Worm (Caenorhabditis elegans): ENCODE measurements around the gene str-149.

- no peak for TF ChIP-seq zfh-2 (GFP tag; conservative IDR thresholded peaks at IDR 0.05)
- no peak for TF ChIP-seq him-1 (tag; optimal IDR thresholded peaks at IDR 0.05)
- TF ChIP-seq nhr-90 (tag; optimal IDR thresholded peaks at IDR 0.05), result no peak
- TF ChIP-seq lsy-27 (tag; optimal IDR thresholded peaks at IDR 0.05; ENCODE audit: borderline replicate concordance, insufficient read depth), result no peak
- no peak for TF ChIP-seq hmg-1.2 (GFP tag; IDR thresholded peaks at IDR 0.05)
- no peak for TF ChIP-seq xnd-1 (tag; optimal IDR thresholded peaks at IDR 0.05)
- no peak for TF ChIP-seq dpl-1 (GFP tag; optimal IDR thresholded peaks at IDR 0.05)
- TF ChIP-seq K11D2.4 (GFP tag; IDR thresholded peaks at IDR 0.05), result no peak
- TF ChIP-seq die-1 (tag; optimal IDR thresholded peaks at IDR 0.05), result no peak
- no peak for TF ChIP-seq unc-130 (GFP tag; optimal IDR thresholded peaks at IDR 0.05)
- TF ChIP-seq ztf-25 (GFP tag; IDR thresholded peaks at IDR 0.05), result no peak
- no peak for TF ChIP-seq Y56A3A.18 (GFP tag; IDR thresholded peaks at IDR 0.05)
- no peak for TF ChIP-seq madf-6 (GFP tag; IDR thresholded peaks at IDR 0.05)
These were observed 44.2 kb downstream of the str-149 start, which contains the start of gene Y70C5A.4 for ce11 chrV:16617462-16617861.

Measured in whole organism, young adult.